Worm (Caenorhabditis elegans) whole organism, L4 larva: ENCODE results near the gene idpb-2.

Experiments
- F37D6.2 ChIP-seq: sonication (generic microtip); optimal IDR thresholded peaks from 2 replicates; lab custom pipeline; 2016; ENCODE audit warnings: mild to moderate bottlenecking, missing genetic modification characterization, missing compliant biosample characterization
- F44E2.7 ChIP-seq: fragments of 200-800 bp; sonication (Bioruptor generic); IDR thresholded peaks from 2 replicates; pipeline ENCODE4 v2.1.2; 2022; ENCODE audit warnings: missing genetic modification characterization, missing compliant biosample characterization
- R02D3.7 ChIP-seq: fragments of 150-350 bp; sonication (generic microtip); optimal IDR thresholded peaks from 3 replicates; lab custom pipeline; 2014; ENCODE audit warnings: missing biosample characterization, missing genetic modification characterization
- T20F7.1 ChIP-seq: fragments of 200-800 bp; sonication (Bioruptor generic); optimal IDR thresholded peaks from 2 replicates; lab custom pipeline; 2018; ENCODE audit warnings: mild to moderate bottlenecking, missing genetic modification characterization, missing compliant biosample characterization
- Y5F2A.4 ChIP-seq: fragments of 200-800 bp; sonication (Bioruptor generic); optimal IDR thresholded peaks from 2 replicates; lab custom pipeline; 2018; ENCODE audit warnings: mild to moderate bottlenecking, missing genetic modification characterization, missing compliant biosample characterization
- aha-1 ChIP-seq: fragments of 150-350 bp; peaks from one replicate; lab custom pipeline; 2014; ENCODE audit warnings: missing biosample characterization, missing genetic modification characterization
- ceh-32 ChIP-seq: sonication (generic microtip); optimal IDR thresholded peaks from 2 replicates; lab custom pipeline; 2016; ENCODE audit warnings: mild to moderate bottlenecking, missing genetic modification characterization, missing compliant biosample characterization; ENCODE audit not compliant: poor library complexity
- ceh-62 ChIP-seq: sonication (generic microtip); optimal IDR thresholded peaks from 2 replicates; lab custom pipeline; 2017; ENCODE audit warnings: missing biosample characterization, missing genetic modification characterization
- ceh-82 ChIP-seq: sonication (generic microtip); optimal IDR thresholded peaks from 2 replicates; lab custom pipeline; 2017; ENCODE audit warnings: missing biosample characterization, missing genetic modification characterization
- ctbp-1 ChIP-seq: fragments of 200-800 bp; sonication (Bioruptor generic); IDR thresholded peaks from 2 replicates; pipeline ENCODE4 v1.3.6; 2022; ENCODE audit warnings: missing genetic modification reagents, missing genetic modification characterization, missing compliant biosample characterization
- daf-16 ChIP-seq, 3 experiments: sonication (generic microtip); optimal IDR thresholded peaks; 2 replicates each; lab custom pipeline; 2016 to 2017; ENCODE audit warnings: missing genetic modification characterization in 3 of 3, missing genetic modification reagents in 3 of 3, mild to moderate bottlenecking in 2 of 3, missing compliant biosample characterization in 2 of 3, missing biosample characterization in 1 of 3, moderate library complexity in 1 of 3
- daf-8 ChIP-seq: fragments of 200-800 bp; sonication (Bioruptor generic); IDR thresholded peaks from 2 replicates; pipeline ENCODE4 v1.3.6; 2022; ENCODE audit warnings: missing genetic modification characterization, missing compliant biosample characterization
- dmd-6 ChIP-seq: fragments of 200-800 bp; sonication (Bioruptor generic); IDR thresholded peaks from 2 replicates; pipeline ENCODE4 v1.3.6; 2022; ENCODE audit warnings: missing genetic modification reagents, missing genetic modification characterization, missing compliant biosample characterization
- dve-1 ChIP-seq: sonication (generic microtip); optimal IDR thresholded peaks from 2 replicates; lab custom pipeline; 2017; ENCODE audit warnings: antibody characterized with exemption, mild to moderate bottlenecking, missing genetic modification characterization, missing compliant biosample characterization; ENCODE audit not compliant: insufficient read depth
- fkh-10 ChIP-seq: fragments of 150-350 bp; optimal IDR thresholded peaks from 2 replicates; lab custom pipeline; 2014; ENCODE audit warnings: missing biosample characterization, missing genetic modification reagents, missing genetic modification characterization
- hlh-11 ChIP-seq: fragments of 200-800 bp; sonication (Bioruptor generic); optimal IDR thresholded peaks from 2 replicates; lab custom pipeline; 2018; ENCODE audit warnings: mild to moderate bottlenecking, missing genetic modification characterization, missing compliant biosample characterization
- hlh-30 ChIP-seq: sonication (generic microtip); optimal IDR thresholded peaks from 2 replicates; lab custom pipeline; 2017; ENCODE audit warnings: antibody characterized with exemption, mild to moderate bottlenecking, missing genetic modification characterization, missing compliant biosample characterization; ENCODE audit not compliant: insufficient read depth
- jun-1 ChIP-seq: fragments of 150-350 bp; optimal IDR thresholded peaks from 2 replicates; lab custom pipeline; 2014; ENCODE audit warnings: missing biosample characterization, missing genetic modification reagents, missing genetic modification characterization
- lin-1 ChIP-seq: fragments of 200-800 bp; sonication (Bioruptor generic); IDR thresholded peaks from 2 replicates; pipeline ENCODE4 v1.3.6; 2022; ENCODE audit warnings: missing genetic modification reagents, missing genetic modification characterization, missing compliant biosample characterization
- lin-39 ChIP-seq: fragments of 150-350 bp; optimal IDR thresholded peaks from 2 replicates; lab custom pipeline; 2014; ENCODE audit warnings: missing biosample characterization, missing genetic modification reagents, missing genetic modification characterization
- lir-3 ChIP-seq: sonication (generic microtip); optimal IDR thresholded peaks from 2 replicates; lab custom pipeline; 2016; ENCODE audit warnings: mild to moderate bottlenecking, missing genetic modification characterization, missing compliant biosample characterization
- lsy-2 ChIP-seq, 2 experiments: fragments of 150-350 bp in 1 of 2; sonication (generic microtip) in 1 of 2; optimal IDR thresholded peaks; 2 replicates each; lab custom pipeline; 2014 to 2017; ENCODE audit warnings: missing biosample characterization in 2 of 2, missing genetic modification characterization in 2 of 2
- mdl-1 ChIP-seq, 2 experiments: fragments of 150-350 bp in 1 of 2; sonication (generic microtip) in 1 of 2; optimal IDR thresholded peaks; 2 replicates each; lab custom pipeline; 2014 to 2017; ENCODE audit warnings: missing biosample characterization in 2 of 2, missing genetic modification characterization in 2 of 2
- mes-2 ChIP-seq: sonication (generic microtip); optimal IDR thresholded peaks from 2 replicates; lab custom pipeline; 2016; ENCODE audit warnings: missing genotype, mild to moderate bottlenecking, missing genetic modification characterization, missing compliant biosample characterization; ENCODE audit not compliant: poor library complexity, severe bottlenecking
- mxl-3 ChIP-seq: fragments of 200-800 bp; sonication (Bioruptor generic); optimal IDR thresholded peaks from 2 replicates; lab custom pipeline; 2018; ENCODE audit warnings: mild to moderate bottlenecking, missing genetic modification characterization, missing compliant biosample characterization
- nhr-10 ChIP-seq: fragments of 150-350 bp; optimal IDR thresholded peaks from 2 replicates; lab custom pipeline; 2014; ENCODE audit warnings: missing biosample characterization, missing genetic modification characterization
- nhr-237 ChIP-seq: sonication (generic microtip); optimal IDR thresholded peaks from 2 replicates; lab custom pipeline; 2017; ENCODE audit warnings: missing biosample characterization, missing genetic modification characterization
- nhr-25 ChIP-seq: sonication (generic microtip); optimal IDR thresholded peaks from 2 replicates; lab custom pipeline; 2017; ENCODE audit warnings: missing genetic modification characterization, mild to moderate bottlenecking, missing compliant biosample characterization, antibody characterized with exemption, moderate library complexity, borderline replicate concordance; ENCODE audit not compliant: insufficient read depth
- nhr-28 ChIP-seq: fragments of 150-350 bp; optimal IDR thresholded peaks from 2 replicates; lab custom pipeline; 2014; ENCODE audit warnings: missing biosample characterization, missing genetic modification characterization
- nhr-48 ChIP-seq: sonication (generic microtip); optimal IDR thresholded peaks from 2 replicates; lab custom pipeline; 2016; ENCODE audit warnings: mild to moderate bottlenecking, missing genetic modification characterization, missing compliant biosample characterization
- nhr-6 ChIP-seq: fragments of 150-350 bp; optimal IDR thresholded peaks from 2 replicates; lab custom pipeline; 2014; ENCODE audit warnings: missing biosample characterization, missing genetic modification characterization
- php-3 ChIP-seq: fragments of 200-800 bp; sonication (Bioruptor generic); IDR thresholded peaks from 2 replicates; pipeline ENCODE4 v1.3.6; 2022; ENCODE audit warnings: missing genetic modification reagents, missing genetic modification characterization, missing compliant biosample characterization
- set-16 ChIP-seq: fragments of 200-800 bp; sonication (Bioruptor generic); IDR thresholded peaks from 2 replicates; pipeline ENCODE4 v1.3.6; 2022; ENCODE audit warnings: missing genetic modification reagents, missing genetic modification characterization, missing compliant biosample characterization
- snpc-1.2 ChIP-seq: fragments of 200-800 bp; sonication (Bioruptor generic); IDR thresholded peaks from 2 replicates; pipeline ENCODE4 v1.3.6; 2022; ENCODE audit warnings: missing genetic modification reagents, missing genetic modification characterization, missing compliant biosample characterization
- spr-1 ChIP-seq: sonication (generic microtip); optimal IDR thresholded peaks from 2 replicates; lab custom pipeline; 2016; ENCODE audit warnings: mild to moderate bottlenecking, missing genetic modification characterization, missing compliant biosample characterization
- unc-62 ChIP-seq, 3 experiments: fragments of 150-350 bp in 1 of 3; sonication (generic microtip); optimal IDR thresholded peaks in 2 of 3; peaks in 1 of 3; 1 replicate in 1 of 3; 2 replicates in 2 of 3; lab custom pipeline; 2014 to 2017; ENCODE audit warnings: missing biosample characterization in 3 of 3, missing genetic modification characterization in 3 of 3, missing genetic modification reagents in 3 of 3, missing genotype in 1 of 3
- zip-11 ChIP-seq: fragments of 200-800 bp; sonication (Bioruptor generic); IDR thresholded peaks from 2 replicates; pipeline ENCODE4 v1.3.6; 2022; ENCODE audit warnings: missing genetic modification characterization, missing compliant biosample characterization

Gene idpb-2

DNA sequence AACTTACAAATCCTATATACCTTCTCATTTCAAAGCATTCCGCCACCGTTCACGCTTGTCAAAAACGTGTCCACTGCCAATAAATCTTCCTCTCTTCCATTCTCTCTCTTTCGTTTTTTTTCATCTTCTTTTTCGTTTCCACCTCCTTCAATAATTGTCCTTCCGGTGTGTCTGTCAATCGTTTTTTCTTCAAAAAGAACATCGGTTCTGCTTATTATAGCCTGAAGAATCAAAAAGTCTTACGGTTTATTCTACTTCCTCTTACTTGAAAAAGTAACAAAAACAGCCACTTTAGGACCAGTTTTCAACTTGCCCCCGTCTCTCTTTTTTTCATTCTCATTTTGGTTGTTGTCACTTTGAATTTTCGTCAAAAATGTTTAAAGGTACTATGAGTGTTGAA is 20.2 kb downstream of the idpb-2 start (continued):
- TF ChIP-seq snpc-1.2 (GFP tag; lab: Robert Waterston, UW) (no peak), zip-11 (GFP tag; lab: Robert Waterston, UW) (no peak), lin-39 (tag; lab: Kevin White, UChicago) (no peak), aha-1 (tag; lab: Kevin White, UChicago) (peak; percentile 61), spr-1 (tag; lab: Kevin White, UChicago) (no peak), set-16 (no peak)

DNA sequence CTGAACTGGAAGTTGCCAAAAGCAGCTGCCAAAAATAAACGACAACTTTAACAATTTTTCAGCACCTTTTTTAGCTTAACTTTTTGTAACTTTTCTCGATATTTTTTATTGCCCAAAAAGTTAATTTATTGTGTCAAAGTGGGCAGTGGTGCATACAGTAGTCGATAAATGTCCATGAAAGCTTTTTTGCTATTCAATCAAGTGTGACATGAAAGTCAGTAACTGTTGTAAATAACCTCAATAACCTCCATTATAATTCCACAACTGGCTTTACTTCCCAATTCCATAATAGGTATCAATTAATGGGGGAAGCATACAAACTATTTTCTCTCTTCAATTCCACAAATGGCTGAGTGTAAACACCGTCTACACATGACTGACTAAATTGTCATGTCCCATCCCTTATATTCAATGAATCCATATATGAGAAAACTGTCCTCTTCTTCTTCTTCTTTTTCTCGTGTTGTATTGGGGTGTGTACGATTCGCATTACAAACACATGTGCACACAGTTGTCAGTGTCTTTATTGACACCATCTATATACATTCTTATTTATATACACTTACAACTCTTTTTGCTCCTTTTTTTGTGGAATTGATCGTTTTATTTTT is 21.1 kb downstream of the idpb-2 start:
- no peak for TF ChIP-seq ceh-62 (tag; lab: Kevin White, UChicago)
- TF ChIP-seq mxl-3 (GFP tag; lab: Kevin White, UChicago), result no peak
- no peak for TF ChIP-seq nhr-48
- TF ChIP-seq Y5F2A.4 (GFP tag; lab: Kevin White, UChicago), result no peak
- peak; percentile 92 for TF ChIP-seq aha-1 (tag; lab: Kevin White, UChicago)
- no peak for TF ChIP-seq T20F7.1 (GFP tag; lab: Kevin White, UChicago)
- no peak for TF ChIP-seq lin-1 (GFP tag; lab: Robert Waterston, UW)
- TF ChIP-seq ceh-32 (tag; lab: Kevin White, UChicago), result no peak
- TF ChIP-seq F44E2.7, result no peak
- TF ChIP-seq php-3, result no peak
- TF ChIP-seq F37D6.2, result no peak
- peak; percentile 60 for TF ChIP-seq hlh-30
- no peak for TF ChIP-seq nhr-237
- no peak for TF ChIP-seq fkh-10 (GFP tag; lab: Kevin White, UChicago)
- TF ChIP-seq unc-62 (GFP tag; optimal IDR thresholded peaks at IDR 0.05 in 1 of 2; lab: Kevin White, UChicago), result no peak
- no peak for TF ChIP-seq unc-62 (tag; optimal IDR thresholded peaks at IDR 0.05; lab: Kevin White, UChicago)
- no peak for TF ChIP-seq ctbp-1 (GFP tag; lab: Robert Waterston, UW)
- TF ChIP-seq daf-16 (GFP tag; optimal IDR thresholded peaks at IDR 0.05; lab: Kevin White, UChicago), result no peak
- no peak for TF ChIP-seq daf-16 (tag; optimal IDR thresholded peaks at IDR 0.05; lab: Kevin White, UChicago)
- TF ChIP-seq lin-39 (tag; lab: Kevin White, UChicago), result no peak
- no peak for TF ChIP-seq spr-1 (tag; lab: Kevin White, UChicago)
- no peak for TF ChIP-seq nhr-10 (tag; lab: Kevin White, UChicago)
- TF ChIP-seq mdl-1 (tag; optimal IDR thresholded peaks at IDR 0.05; lab: Kevin White, UChicago), result peak in 1 of 2 experiments; percentile 7
- TF ChIP-seq dve-1 (tag; lab: Kevin White, UChicago), result peak; percentile 20

DNA sequence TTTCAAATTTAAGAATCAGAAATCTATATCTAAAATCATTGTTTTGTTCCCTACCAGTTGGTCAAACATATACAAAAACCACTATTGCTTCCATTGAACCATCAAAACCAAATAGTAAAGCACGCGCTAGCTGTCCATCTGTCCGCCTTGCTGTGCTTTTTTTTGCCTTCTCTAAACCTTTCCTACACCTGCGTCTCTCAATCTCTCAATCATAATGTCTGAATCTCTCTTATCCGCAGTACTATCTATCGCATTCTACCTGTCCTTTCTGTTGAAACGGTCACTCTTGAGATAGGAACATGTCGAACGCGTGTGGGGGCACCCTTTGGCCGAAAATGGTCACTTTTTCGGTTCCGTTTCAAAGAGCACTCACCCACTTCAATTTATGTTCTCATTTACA is 22.1 kb downstream of the idpb-2 start:
- TF ChIP-seq jun-1 (tag; lab: Kevin White, UChicago) (no peak), nhr-28 (tag; lab: Kevin White, UChicago) (peak; percentile 54), mxl-3 (GFP tag; lab: Kevin White, UChicago) (peak; percentile 90), spr-1 (tag; lab: Kevin White, UChicago) (no peak), dve-1 (tag; lab: Kevin White, UChicago) (peak; percentile 2), lir-3 (no peak), nhr-25 (tag; lab: Kevin White, UChicago) (peak; percentile 33), php-3 (no peak), mes-2 (tag; lab: Kevin White, UChicago) (peak; percentile 4), hlh-11 (tag; lab: Kevin White, UChicago) (peak; percentile 64), ceh-82 (tag; lab: Kevin White, UChicago) (no peak), mdl-1 (tag; optimal IDR thresholded peaks at IDR 0.05; lab: Kevin White, UChicago) (peak; percentile 34 to 63), aha-1 (tag; lab: Kevin White, UChicago) (peak; percentile 70), daf-8 (GFP tag; lab: Robert Waterston, UW) (no peak), hlh-30 (peak; percentile 65), lsy-2 (tag; optimal IDR thresholded peaks at IDR 0.05; lab: Kevin White, UChicago) (peak in 1 of 2 experiments; percentile 40), nhr-6 (peak; percentile 74), R02D3.7 (no peak), dmd-6 (GFP tag; lab: Robert Waterston, UW) (peak; percentile 14; the same call in 1 of the 2 replicates)
